Worm (Caenorhabditis elegans): ENCODE data around the gene ugt-67.

DNA sequence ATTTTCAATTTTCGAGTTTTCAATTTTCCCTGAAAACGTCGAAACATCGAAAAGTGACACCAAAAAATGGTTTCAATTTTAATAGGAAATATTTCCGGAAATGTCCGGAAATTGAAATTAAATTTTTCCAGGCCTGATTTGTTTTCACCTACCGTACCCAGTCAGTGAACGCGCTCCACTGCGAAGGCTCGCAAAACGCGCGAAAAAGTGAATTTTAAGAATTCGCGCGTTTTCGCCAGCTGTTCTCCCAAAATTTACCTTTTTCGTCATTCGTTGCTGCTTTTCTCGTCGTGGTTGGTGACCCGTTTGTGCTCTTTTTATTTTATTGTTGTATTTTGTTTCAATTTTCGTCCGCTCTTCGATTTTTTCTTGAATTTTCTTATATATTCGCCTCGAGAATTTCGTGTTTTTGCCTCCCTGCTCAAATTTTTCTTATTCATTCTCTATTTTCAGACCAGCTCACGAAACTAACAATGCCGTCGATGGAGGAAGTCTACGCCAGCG, 11.1 kb upstream of the ugt-67 start, which contains the start of gene T19H12.2:
- TF ChIP-seq elt-2 (tag; optimal IDR thresholded peaks at IDR 0.05), result no peak
- TF ChIP-seq pqm-1 (tag; optimal IDR thresholded peaks at IDR 0.05), result no peak
- TF ChIP-seq nhr-12 (tag; optimal IDR thresholded peaks at IDR 0.05), result no peak
- TF ChIP-seq mdl-1 (tag; optimal IDR thresholded peaks at IDR 0.05), result no peak
- TF ChIP-seq pha-4 (tag; optimal IDR thresholded peaks at IDR 0.05), result no peak
- TF ChIP-seq skn-1 (tag; optimal IDR thresholded peaks at IDR 0.05), result no peak
- TF ChIP-seq fkh-2 (tag; optimal IDR thresholded peaks at IDR 0.05), result no peak
- no peak for TF ChIP-seq egl-27 (tag; optimal IDR thresholded peaks at IDR 0.05)
- no peak for TF ChIP-seq unc-39 (tag; optimal IDR thresholded peaks at IDR 0.05)

All from whole organism, L3 larva.